ENCODE assay signal across 6 worm cellular contexts in the genomic region with DNA sequence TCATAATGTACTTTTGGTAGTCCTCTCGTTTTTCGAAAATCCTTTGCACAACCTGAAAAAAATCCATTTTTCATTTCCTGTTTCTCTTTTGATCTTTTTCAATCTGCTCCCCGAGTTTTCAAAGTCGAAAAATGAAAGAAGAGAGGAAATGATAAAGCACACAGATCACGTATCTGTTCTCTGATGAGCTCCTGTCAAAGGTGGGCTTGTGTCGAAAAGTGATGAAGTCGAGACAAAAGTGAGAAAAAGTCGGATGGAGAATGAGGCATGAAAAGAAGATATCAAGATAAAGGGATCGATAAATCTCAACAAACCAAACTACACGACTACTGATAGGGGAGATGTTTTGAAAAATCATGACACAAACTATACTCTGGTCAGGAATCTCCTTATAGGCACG.
A peak's percentile ranks its signal among the peaks of the same experiment; 100 is the strongest.
TF ChIP-seq lines count a peak whose summit lies in the region.

No protein-coding gene starts in this region.

TF ChIP-seq in whole organism, L1 larva, 84 proteins besides CTCF, POLR2A, EP300 and RAD21:
- TF ChIP-seq mef-2 (tag; optimal IDR thresholded peaks at IDR 0.05; lab: Kevin White, UChicago) (peak; percentile 33), efl-1 (optimal IDR thresholded peaks at IDR 0.05; lab: Kevin White, UChicago) (no peak), efl-1 (GFP tag; optimal IDR thresholded peaks at IDR 0.05 in 1 of 2; lab: Kevin White, UChicago) (no peak), snu-23 (GFP tag; optimal IDR thresholded peaks at IDR 0.05; lab: Kevin White, UChicago) (peak; percentile 21), nhr-71 (tag; optimal IDR thresholded peaks at IDR 0.05; lab: Kevin White, UChicago) (peak; percentile 86), sptf-1 (tag; optimal IDR thresholded peaks at IDR 0.05; lab: Kevin White, UChicago) (no peak), rnt-1 (tag; optimal IDR thresholded peaks at IDR 0.05; lab: Kevin White, UChicago) (peak; percentile 71), ces-1 (GFP tag; optimal IDR thresholded peaks at IDR 0.05; lab: Kevin White, UChicago) (no peak), nhr-19 (GFP tag; conservative IDR thresholded peaks at IDR 0.05; lab: Robert Waterston, UW) (peak; percentile 51), nhr-20 (tag; optimal IDR thresholded peaks at IDR 0.05; lab: Kevin White, UChicago) (peak; percentile 78), lin-14 (GFP tag; optimal IDR thresholded peaks at IDR 0.05; lab: Kevin White, UChicago) (peak; percentile 72)
TF ChIP-seq in whole organism, L1 larva: peak in this region for 7.

TF ChIP-seq in whole organism, L2 larva, 48 proteins besides CTCF, POLR2A, EP300 and RAD21 (continues in another document):
- TF ChIP-seq C34F6.9 (tag; optimal IDR thresholded peaks at IDR 0.05; lab: Kevin White, UChicago) (no peak), elt-1 (tag; optimal IDR thresholded peaks at IDR 0.05; lab: Kevin White, UChicago) (no peak), nhr-11 (tag; optimal IDR thresholded peaks at IDR 0.05; lab: Kevin White, UChicago) (no peak), sem-4 (tag; optimal IDR thresholded peaks at IDR 0.05; lab: Kevin White, UChicago) (no peak), Y55F3AM.14 (GFP tag; optimal IDR thresholded peaks at IDR 0.05; lab: Kevin White, UChicago) (no peak), ztf-1 (GFP tag; conservative IDR thresholded peaks at IDR 0.05; lab: Robert Waterston, UW) (no peak), sma-9 (GFP tag; optimal IDR thresholded peaks at IDR 0.05; lab: Kevin White, UChicago) (peak; percentile 64), sma-9 (tag; optimal IDR thresholded peaks at IDR 0.05; lab: Kevin White, UChicago) (no peak), egl-27 (tag; optimal IDR thresholded peaks at IDR 0.05; lab: Kevin White, UChicago) (no peak), mdl-1 (tag; optimal IDR thresholded peaks at IDR 0.05; lab: Kevin White, UChicago) (no peak), lin-11 (tag; optimal IDR thresholded peaks at IDR 0.05; lab: Kevin White, UChicago) (no peak), ZK546.5 (tag; optimal IDR thresholded peaks at IDR 0.05; lab: Kevin White, UChicago) (no peak), mbf-1 (tag; optimal IDR thresholded peaks at IDR 0.05; lab: Kevin White, UChicago) (no peak), snpc-4 (tag; optimal IDR thresholded peaks at IDR 0.05; lab: Kevin White, UChicago) (no peak), lsy-2 (tag; optimal IDR thresholded peaks at IDR 0.05; lab: Kevin White, UChicago) (no peak), ceh-82 (tag; optimal IDR thresholded peaks at IDR 0.05; lab: Kevin White, UChicago) (no peak)

TF ChIP-seq in whole organism, L3 larva, 47 proteins besides CTCF, POLR2A, EP300 and RAD21:
- peak; percentile 8 for TF ChIP-seq nfya-1 (tag; optimal IDR thresholded peaks at IDR 0.05; lab: Kevin White, UChicago; ENCODE audit: insufficient read depth)
- no peak for TF ChIP-seq hmg-11 (tag; optimal IDR thresholded peaks at IDR 0.05; lab: Kevin White, UChicago)
- peak; percentile 14 for TF ChIP-seq lin-39 (tag; optimal IDR thresholded peaks at IDR 0.05; lab: Kevin White, UChicago)
- TF ChIP-seq nhr-11 (tag; optimal IDR thresholded peaks at IDR 0.05; lab: Kevin White, UChicago): peak; percentile 41

TF ChIP-seq in whole organism, L4 larva, 104 proteins besides CTCF, POLR2A, EP300 and RAD21:
- TF ChIP-seq nhr-11 (tag; optimal IDR thresholded peaks at IDR 0.05; lab: Kevin White, UChicago): peak; percentile 50
- TF ChIP-seq tag-97 (GFP tag; IDR thresholded peaks at IDR 0.05; lab: Robert Waterston, UW): no peak
- peak in 1 of 2 experiments; percentile 89 for TF ChIP-seq unc-62 (GFP tag; optimal IDR thresholded peaks at IDR 0.05 in 1 of 2; lab: Kevin White, UChicago)
- no peak for TF ChIP-seq unc-62 (tag; optimal IDR thresholded peaks at IDR 0.05; lab: Kevin White, UChicago)

TF ChIP-seq in whole organism, late embryonic, 69 proteins besides CTCF, POLR2A, EP300 and RAD21:
- TF ChIP-seq ceh-19 (GFP tag; optimal IDR thresholded peaks at IDR 0.05; lab: Kevin White, UChicago) (no peak), F13H6.1 (tag; optimal IDR thresholded peaks at IDR 0.05; lab: Kevin White, UChicago) (no peak), pqm-1 (tag; optimal IDR thresholded peaks at IDR 0.05; lab: Kevin White, UChicago) (no peak), Y22D7AL.16 (tag; optimal IDR thresholded peaks at IDR 0.05; lab: Kevin White, UChicago) (no peak), unc-55 (GFP tag; optimal IDR thresholded peaks at IDR 0.05; lab: Kevin White, UChicago) (peak; percentile 53), ceh-30 (tag; optimal IDR thresholded peaks at IDR 0.05; lab: Kevin White, UChicago) (no peak), ceh-18 (tag; optimal IDR thresholded peaks at IDR 0.05; lab: Kevin White, UChicago) (peak; percentile 32)
TF ChIP-seq in whole organism, late embryonic: peak in this region for 2.

TF ChIP-seq in whole organism, mixed stage, embryonic, 35 proteins besides CTCF, POLR2A, EP300 and RAD21:
- no peak for TF ChIP-seq mab-5 (tag; optimal IDR thresholded peaks at IDR 0.05; lab: Kevin White, UChicago)
- peak; percentile 41 for TF ChIP-seq unc-120 (tag; optimal IDR thresholded peaks at IDR 0.05; lab: Kevin White, UChicago; ENCODE audit: poor library complexity, severe bottlenecking)
- TF ChIP-seq ceh-43 (GFP tag; optimal IDR thresholded peaks at IDR 0.05; lab: Kevin White, UChicago): no peak
- TF ChIP-seq sem-2 (GFP tag; optimal IDR thresholded peaks at IDR 0.05; lab: Kevin White, UChicago): no peak
- no peak for TF ChIP-seq nhr-12 (tag; optimal IDR thresholded peaks at IDR 0.05; lab: Kevin White, UChicago)
- TF ChIP-seq unc-62 (GFP tag; optimal IDR thresholded peaks at IDR 0.05; lab: Kevin White, UChicago): peak; percentile 67
- TF ChIP-seq tbx-8 (GFP tag; optimal IDR thresholded peaks at IDR 0.05; lab: Kevin White, UChicago): no peak
- TF ChIP-seq ceh-39 (tag; optimal IDR thresholded peaks at IDR 0.05; lab: Kevin White, UChicago): no peak
- TF ChIP-seq lin-32 (GFP tag; optimal IDR thresholded peaks at IDR 0.05; lab: Kevin White, UChicago): no peak
